Worm (Caenorhabditis elegans) whole organism, early embryonic: ENCODE results near the gene gly-1.

Source experiments
- B0310.2 ChIP-seq: sonication (generic microtip); optimal IDR thresholded peaks from 2 replicates; lab custom pipeline; 2016; ENCODE audit warnings: mild to moderate bottlenecking, missing genetic modification characterization, missing compliant biosample characterization
- F13C5.2 ChIP-seq: sonication (generic microtip); optimal IDR thresholded peaks from 2 replicates; lab custom pipeline; 2017; ENCODE audit warnings: mild to moderate bottlenecking, missing genetic modification characterization, inconsistent platforms, missing compliant biosample characterization
- aly-1 ChIP-seq: sonication (generic microtip); optimal IDR thresholded peaks from 2 replicates; lab custom pipeline; 2016; ENCODE audit warnings: missing genetic modification characterization, missing compliant biosample characterization
- ama-1 ChIP-seq: fragments of 150-350 bp; optimal IDR thresholded peaks from 2 replicates; lab custom pipeline; 2014
- ceh-13 ChIP-seq: fragments of 200-800 bp; sonication (Bioruptor generic); optimal IDR thresholded peaks from 2 replicates; lab custom pipeline; 2018; ENCODE audit warnings: mild to moderate bottlenecking, missing genetic modification characterization, missing compliant biosample characterization
- ceh-36 ChIP-seq: sonication (generic microtip); optimal IDR thresholded peaks from 2 replicates; lab custom pipeline; 2016; ENCODE audit warnings: missing genetic modification characterization, inconsistent platforms, missing compliant biosample characterization
- ets-7 ChIP-seq: sonication (generic microtip); optimal IDR thresholded peaks from 2 replicates; lab custom pipeline; 2016; ENCODE audit warnings: missing genotype, missing genetic modification characterization, missing compliant biosample characterization
- flt-1 ChIP-seq: fragments of 200-800 bp; sonication (Bioruptor generic); IDR thresholded peaks from 2 replicates; pipeline ENCODE4 v1.3.6; 2022; ENCODE audit warnings: missing genetic modification characterization, missing compliant biosample characterization
- hmbx-1 ChIP-seq: sonication (generic microtip); optimal IDR thresholded peaks from 2 replicates; lab custom pipeline; 2016; ENCODE audit warnings: mild to moderate bottlenecking, missing genetic modification characterization, missing compliant biosample characterization
- hmg-4 ChIP-seq: fragments of 200-800 bp; sonication (Bioruptor generic); optimal IDR thresholded peaks from 2 replicates; lab custom pipeline; 2018; ENCODE audit warnings: mild to moderate bottlenecking, missing genetic modification characterization, missing compliant biosample characterization
- hnd-1 ChIP-seq: sonication (generic microtip); optimal IDR thresholded peaks from 2 replicates; lab custom pipeline; 2016; ENCODE audit warnings: missing genetic modification characterization, missing compliant biosample characterization
- pes-1 ChIP-seq: fragments of 200-800 bp; sonication (Bioruptor generic); IDR thresholded peaks from 2 replicates; pipeline ENCODE4 v1.3.6; 2022; ENCODE audit warnings: missing genetic modification reagents, missing genetic modification characterization, missing compliant biosample characterization
- scrt-1 ChIP-seq: fragments of 200-800 bp; sonication (Bioruptor generic); IDR thresholded peaks from 2 replicates; pipeline ENCODE4 v1.3.6; 2022; ENCODE audit warnings: missing genetic modification characterization, missing compliant biosample characterization
- sea-1 ChIP-seq: fragments of 200-800 bp; sonication (Bioruptor generic); conservative IDR thresholded peaks from 2 replicates; pipeline ENCODE4 v1.3.6; 2022; ENCODE audit warnings: missing genetic modification characterization, missing compliant biosample characterization
- tbx-11 ChIP-seq: fragments of 200-800 bp; sonication (Bioruptor generic); IDR thresholded peaks from 2 replicates; pipeline ENCODE4 v1.3.6; 2022; ENCODE audit warnings: missing genetic modification characterization, missing compliant biosample characterization
- tbx-37 ChIP-seq: fragments of 200-800 bp; sonication (Bioruptor generic); conservative IDR thresholded peaks from 2 replicates; pipeline ENCODE4 v1.3.6; 2022; ENCODE audit warnings: missing genetic modification reagents, missing genetic modification characterization, missing compliant biosample characterization
- tra-4 ChIP-seq: sonication (generic microtip); optimal IDR thresholded peaks from 2 replicates; lab custom pipeline; 2017; ENCODE audit warnings: missing genetic modification characterization, missing compliant biosample characterization

The gly-1 gene

ce11 chrII:10935336-10935735 lies 33.3 kb upstream of the gly-1 start:
- TF ChIP-seq ceh-13, result no peak
- TF ChIP-seq hmg-4 (GFP tag; lab: Kevin White, UChicago), result no peak
- TF ChIP-seq B0310.2 (tag; lab: Kevin White, UChicago), result no peak
- TF ChIP-seq hnd-1 (tag; lab: Kevin White, UChicago), result no peak
- TF ChIP-seq F13C5.2, result no peak
- TF ChIP-seq hmbx-1 (tag; lab: Kevin White, UChicago), result no peak
- no peak for TF ChIP-seq tra-4
- TF ChIP-seq scrt-1 (GFP tag; lab: Robert Waterston, UW), result no peak
- no peak for TF ChIP-seq pes-1
- no peak for TF ChIP-seq ama-1 (lab: Kevin White, UChicago)
- no peak for TF ChIP-seq ets-7 (tag; lab: Kevin White, UChicago)
- no peak for TF ChIP-seq flt-1 (GFP tag; lab: Robert Waterston, UW)
- no peak for TF ChIP-seq tbx-11
- TF ChIP-seq tbx-37, result no peak
- no peak for TF ChIP-seq aly-1 (tag; lab: Kevin White, UChicago)
- TF ChIP-seq sea-1 (GFP tag; lab: Robert Waterston, UW), result no peak
- no peak for TF ChIP-seq ceh-36 (tag; lab: Kevin White, UChicago)

ce11 chrII:10934786-10935185 lies 32.8 kb upstream of the gly-1 start, which contains the start of gene R03D7.2:
TSS of gene R03D7.2 (minus strand) at chrII:10935184.
- no peak for TF ChIP-seq hmg-4 (GFP tag; lab: Kevin White, UChicago)
- TF ChIP-seq ceh-13, result no peak
- TF ChIP-seq hnd-1 (tag; lab: Kevin White, UChicago), result no peak
- TF ChIP-seq flt-1 (GFP tag; lab: Robert Waterston, UW), result no peak
- no peak for TF ChIP-seq hmbx-1 (tag; lab: Kevin White, UChicago)
- TF ChIP-seq tbx-11, result no peak
- no peak for TF ChIP-seq ama-1 (lab: Kevin White, UChicago)
- no peak for TF ChIP-seq B0310.2 (tag; lab: Kevin White, UChicago)

- no peak for TF ChIP-seq flt-1 (GFP tag; lab: Robert Waterston, UW)
These were observed 32.1 kb upstream of the gly-1 start for ce11 chrII:10933948-10934722.

- no peak for TF ChIP-seq tra-4
- TF ChIP-seq ets-7 (tag; lab: Kevin White, UChicago), result no peak
- no peak for TF ChIP-seq aly-1 (tag; lab: Kevin White, UChicago)
- TF ChIP-seq tbx-37, result no peak
- no peak for TF ChIP-seq hmbx-1 (tag; lab: Kevin White, UChicago)
- no peak for TF ChIP-seq hnd-1 (tag; lab: Kevin White, UChicago)
- TF ChIP-seq F13C5.2, result no peak
- TF ChIP-seq ceh-36 (tag; lab: Kevin White, UChicago), result no peak
- TF ChIP-seq tbx-11, result no peak
These were observed 30.3 kb upstream of the gly-1 start for ce11 chrII:10932305-10932704.

ce11 chrII:10930678-10931650 lies 29.0 kb upstream of the gly-1 start:
- no peak for TF ChIP-seq tra-4
- no peak for TF ChIP-seq B0310.2 (tag; lab: Kevin White, UChicago)
- no peak for TF ChIP-seq scrt-1 (GFP tag; lab: Robert Waterston, UW)
- no peak for TF ChIP-seq F13C5.2
- TF ChIP-seq hmbx-1 (tag; lab: Kevin White, UChicago), result no peak

- TF ChIP-seq ama-1 (lab: Kevin White, UChicago) (no peak), tra-4 (no peak)
These were observed 24.0 kb upstream of the gly-1 start, which contains the start of gene metr-1 for ce11 chrII:10925804-10926570. TSS of gene metr-1 (plus strand) at chrII:10926561.

- TF ChIP-seq ceh-13, result no peak
- TF ChIP-seq flt-1 (GFP tag; lab: Robert Waterston, UW), result no peak
- TF ChIP-seq ama-1 (lab: Kevin White, UChicago), result no peak
- no peak for TF ChIP-seq hmg-4 (GFP tag; lab: Kevin White, UChicago)
- no peak for TF ChIP-seq scrt-1 (GFP tag; lab: Robert Waterston, UW)
- TF ChIP-seq tra-4, result no peak
- TF ChIP-seq B0310.2 (tag; lab: Kevin White, UChicago), result no peak
- no peak for TF ChIP-seq ets-7 (tag; lab: Kevin White, UChicago)
- no peak for TF ChIP-seq tbx-37
- no peak for TF ChIP-seq tbx-11
- TF ChIP-seq ceh-36 (tag; lab: Kevin White, UChicago), result no peak
- no peak for TF ChIP-seq hmbx-1 (tag; lab: Kevin White, UChicago)
- no peak for TF ChIP-seq pes-1
- TF ChIP-seq sea-1 (GFP tag; lab: Robert Waterston, UW), result no peak
- no peak for TF ChIP-seq hnd-1 (tag; lab: Kevin White, UChicago)
- TF ChIP-seq aly-1 (tag; lab: Kevin White, UChicago), result no peak
- TF ChIP-seq F13C5.2, result no peak
These were observed 22.7 kb upstream of the gly-1 start for ce11 chrII:10924669-10925068.
